Worm (Caenorhabditis elegans): ENCODE data around the gene C45G9.14.

The C45G9.14 gene

DNA sequence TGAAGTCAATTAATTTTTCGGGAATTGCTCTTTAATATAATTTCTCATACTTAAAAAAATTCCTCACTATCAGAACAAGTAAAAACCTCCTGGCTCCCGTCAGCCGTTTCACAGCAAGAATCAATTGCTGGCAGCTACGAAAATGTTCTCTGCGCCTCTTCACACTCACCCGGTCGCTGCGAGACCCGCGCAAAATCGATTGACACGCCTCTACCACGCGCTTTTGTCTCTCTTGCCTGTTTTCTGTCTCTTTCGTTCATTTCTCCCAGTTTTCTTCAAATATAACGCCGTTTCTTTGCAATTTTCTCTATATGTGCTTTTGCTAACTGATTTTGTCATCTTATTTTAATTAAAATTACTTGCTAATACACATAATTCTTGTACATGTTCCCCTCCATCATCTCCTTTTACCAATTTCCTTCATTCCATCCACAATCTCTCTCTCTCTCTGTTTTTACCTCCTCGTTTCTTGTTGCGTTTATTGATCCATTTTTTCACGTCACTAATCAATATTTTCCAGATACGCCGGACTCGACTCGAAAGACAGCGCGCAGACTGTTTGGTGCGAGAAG, 20.3 kb upstream of the C45G9.14 start, which contains the start of gene pcf-11 (continued):
- peak; percentile 66 to 77 for TF ChIP-seq mdl-1 (tag; optimal IDR thresholded peaks at IDR 0.05)
- no peak for TF ChIP-seq nhr-12 (tag; optimal IDR thresholded peaks at IDR 0.05)
- TF ChIP-seq skn-1 (tag; optimal IDR thresholded peaks at IDR 0.05), result no peak
- peak; percentile 46 for TF ChIP-seq fos-1 (tag; optimal IDR thresholded peaks at IDR 0.05)
- no peak for TF ChIP-seq ceh-82 (tag; optimal IDR thresholded peaks at IDR 0.05)
- TF ChIP-seq F13H6.1 (tag; optimal IDR thresholded peaks at IDR 0.05), result peak; percentile 48
- TF ChIP-seq sem-4 (tag; optimal IDR thresholded peaks at IDR 0.05), result peak; percentile 68
- TF ChIP-seq ceh-16 (tag; optimal IDR thresholded peaks at IDR 0.05), result no peak
- no peak for TF ChIP-seq ztf-1 (GFP tag; conservative IDR thresholded peaks at IDR 0.05)
- no peak for TF ChIP-seq nhr-237 (tag; optimal IDR thresholded peaks at IDR 0.05)
- peak; percentile 31 for TF ChIP-seq mab-5 (tag; optimal IDR thresholded peaks at IDR 0.05)
- no peak for TF ChIP-seq elt-3 (tag; optimal IDR thresholded peaks at IDR 0.05)
- TF ChIP-seq crh-2 (tag; optimal IDR thresholded peaks at IDR 0.05), result peak; percentile 84
- peak; percentile 50 for TF ChIP-seq gmeb-1 (tag; optimal IDR thresholded peaks at IDR 0.05)

DNA sequence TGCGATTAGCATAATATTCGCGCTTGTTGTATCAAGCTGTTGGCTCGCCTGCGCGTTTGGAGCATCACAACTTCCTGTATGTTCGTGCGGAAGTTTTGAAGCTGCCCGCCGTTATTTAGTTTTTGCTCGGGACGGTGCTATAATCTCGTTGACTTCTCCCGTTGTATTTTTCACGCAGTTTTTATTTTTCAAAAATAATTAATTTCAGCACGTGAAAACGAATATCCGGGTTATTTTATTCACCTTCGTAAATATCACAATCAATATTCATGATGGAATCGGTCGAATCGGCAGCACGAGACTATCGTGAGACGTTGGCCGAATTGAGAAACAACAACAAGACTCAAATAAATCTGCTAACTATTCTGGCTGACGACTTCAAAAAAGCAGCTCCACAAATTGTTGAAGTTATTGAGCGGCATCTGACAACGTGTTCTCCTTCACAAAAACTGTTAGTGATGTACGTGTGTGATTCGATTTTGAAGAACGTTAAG, 19.6 kb upstream of the C45G9.14 start:
- TF ChIP-seq nhr-129 (tag; optimal IDR thresholded peaks at IDR 0.05) (no peak), ceh-82 (tag; optimal IDR thresholded peaks at IDR 0.05) (no peak), blmp-1 (tag; optimal IDR thresholded peaks at IDR 0.05; ENCODE audit: insufficient read depth) (no peak), gmeb-1 (tag; optimal IDR thresholded peaks at IDR 0.05) (peak; percentile 28), ztf-1 (GFP tag; conservative IDR thresholded peaks at IDR 0.05) (peak; percentile 93), elt-1 (tag; optimal IDR thresholded peaks at IDR 0.05) (no peak), mbf-1 (tag; optimal IDR thresholded peaks at IDR 0.05) (no peak), unc-39 (tag; optimal IDR thresholded peaks at IDR 0.05) (no peak), Y55F3AM.14 (GFP tag; optimal IDR thresholded peaks at IDR 0.05) (peak; percentile 7), unc-62 (GFP tag; optimal IDR thresholded peaks at IDR 0.05) (no peak), C34F6.9 (tag; optimal IDR thresholded peaks at IDR 0.05) (peak; percentile 25), sma-9 (GFP tag; optimal IDR thresholded peaks at IDR 0.05) (no peak), sma-9 (tag; optimal IDR thresholded peaks at IDR 0.05) (no peak), nhr-11 (tag; optimal IDR thresholded peaks at IDR 0.05) (no peak), nhr-6 (tag; optimal IDR thresholded peaks at IDR 0.05) (no peak), lin-13 (GFP tag; optimal IDR thresholded peaks at IDR 0.05) (peak; percentile 19), ztf-11 (tag; optimal IDR thresholded peaks at IDR 0.05) (no peak), sma-3 (GFP tag; optimal IDR thresholded peaks at IDR 0.05) (peak; percentile 44), sem-4 (tag; optimal IDR thresholded peaks at IDR 0.05) (peak; percentile 47), nhr-237 (tag; optimal IDR thresholded peaks at IDR 0.05) (no peak), nhr-21 (tag; optimal IDR thresholded peaks at IDR 0.05) (peak; percentile 2), lsy-2 (tag; optimal IDR thresholded peaks at IDR 0.05) (peak in 1 of 2 experiments; percentile 60), ztf-4 (tag; optimal IDR thresholded peaks at IDR 0.05) (peak; percentile 79), F13H6.1 (tag; optimal IDR thresholded peaks at IDR 0.05) (peak; percentile 7), ama-1 (optimal IDR thresholded peaks at IDR 0.05) (peak; percentile 83), crh-2 (tag; optimal IDR thresholded peaks at IDR 0.05) (peak; percentile 26), peb-1 (tag; optimal IDR thresholded peaks at IDR 0.05) (no peak), snpc-4 (tag; optimal IDR thresholded peaks at IDR 0.05) (no peak), mdl-1 (tag; optimal IDR thresholded peaks at IDR 0.05) (no peak)

DNA sequence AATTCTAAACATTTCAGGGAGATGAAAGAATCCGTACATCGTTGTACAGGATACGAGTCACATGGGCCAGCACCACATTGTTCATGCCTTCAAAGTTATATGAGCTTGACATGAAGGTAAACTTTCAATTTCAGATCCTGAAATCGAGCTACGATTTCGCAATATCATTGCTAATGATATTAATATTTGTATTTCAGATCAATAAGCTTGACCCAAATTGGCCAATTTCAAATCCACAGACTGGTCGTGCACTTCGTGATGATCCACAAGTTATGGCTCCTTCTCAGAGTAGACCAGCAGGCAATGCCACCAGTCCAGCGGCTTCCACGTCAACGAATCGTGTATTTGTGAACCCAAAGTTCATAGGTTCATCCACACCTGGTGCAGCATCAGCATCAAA, 18.4 kb upstream of the C45G9.14 start:
- no peak for TF ChIP-seq sma-3 (GFP tag; optimal IDR thresholded peaks at IDR 0.05)
- no peak for TF ChIP-seq ceh-82 (tag; optimal IDR thresholded peaks at IDR 0.05)
- TF ChIP-seq aly-2 (tag; optimal IDR thresholded peaks at IDR 0.05), result no peak
- TF ChIP-seq nhr-237 (tag; optimal IDR thresholded peaks at IDR 0.05), result no peak
- TF ChIP-seq nhr-25 (tag; optimal IDR thresholded peaks at IDR 0.05), result no peak
- TF ChIP-seq alr-1 (tag; optimal IDR thresholded peaks at IDR 0.05), result no peak
- TF ChIP-seq peb-1 (tag; optimal IDR thresholded peaks at IDR 0.05), result no peak

DNA sequence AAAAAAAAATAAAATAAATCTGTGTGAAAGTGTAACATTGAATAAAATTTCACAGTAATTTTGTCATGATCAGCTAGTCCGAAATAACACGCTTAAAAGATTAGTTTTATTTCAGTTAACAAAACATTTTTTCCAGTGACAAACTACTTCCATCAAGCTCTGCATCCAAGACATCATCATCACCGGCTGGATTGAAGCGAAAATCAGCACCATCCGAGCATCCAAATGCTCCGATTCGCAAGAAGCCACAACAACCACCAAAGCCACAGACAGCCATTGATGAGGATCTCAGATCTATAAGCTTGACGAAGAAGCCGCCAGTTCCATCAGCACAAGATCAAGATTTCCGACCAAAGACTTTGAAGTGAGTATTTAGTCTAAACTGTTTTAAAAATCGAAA, 17.6 kb upstream of the C45G9.14 start:
- no peak for TF ChIP-seq egl-27 (tag; optimal IDR thresholded peaks at IDR 0.05)
- TF ChIP-seq nhr-25 (tag; optimal IDR thresholded peaks at IDR 0.05), result peak; percentile 14
